Worm (Caenorhabditis elegans) whole organism, L4 larva: ENCODE data around the gene T05B4.9.

Source experiments
- dpl-1 ChIP-seq: fragments of 150-350 bp; optimal IDR thresholded peaks from 2 replicates; lab custom pipeline; 2014; ENCODE audit warnings: missing biosample characterization, missing genetic modification reagents, missing genetic modification characterization
- hlh-30 ChIP-seq: sonication (generic microtip); optimal IDR thresholded peaks from 2 replicates; lab custom pipeline; 2017; ENCODE audit warnings: antibody characterized with exemption, mild to moderate bottlenecking, missing genetic modification characterization, missing compliant biosample characterization; ENCODE audit not compliant: insufficient read depth
- nhr-25 ChIP-seq: sonication (generic microtip); optimal IDR thresholded peaks from 2 replicates; lab custom pipeline; 2017; ENCODE audit warnings: missing genetic modification characterization, mild to moderate bottlenecking, missing compliant biosample characterization, antibody characterized with exemption, moderate library complexity, borderline replicate concordance; ENCODE audit not compliant: insufficient read depth
- unc-130 ChIP-seq: sonication (generic microtip); optimal IDR thresholded peaks from 2 replicates; lab custom pipeline; 2016; ENCODE audit warnings: missing genetic modification reagents, missing genetic modification characterization, missing compliant biosample characterization
- zag-1 ChIP-seq: fragments of 150-350 bp; optimal IDR thresholded peaks from 2 replicates; lab custom pipeline; 2014; ENCODE audit warnings: missing biosample characterization, missing genetic modification characterization

- no peak for TF ChIP-seq dpl-1 (GFP tag; lab: Kevin White, UChicago)
- no peak for TF ChIP-seq hlh-30 (tag; lab: Kevin White, UChicago)
- no peak for TF ChIP-seq unc-130 (GFP tag; lab: Kevin White, UChicago)
- no peak for TF ChIP-seq zag-1 (tag; lab: Kevin White, UChicago)
- no peak for TF ChIP-seq nhr-25
Measured at ce11 chrV:4118332-4118731, at the start of gene T05B4.9.
